Fruit fly (Drosophila melanogaster) whole organism, embryonic: ENCODE results near the gene CG17321.

Experiments
- Bteb2 ChIP-seq: fragments of 200-800 bp; sonication (Bioruptor generic); optimal IDR thresholded peaks from 2 replicates; lab custom pipeline; 2016; ENCODE audit warnings: missing biosample characterization, missing genetic modification characterization
- CG10267 ChIP-seq: fragments of 200-800 bp; sonication (Bioruptor generic); optimal IDR thresholded peaks from 2 replicates; lab custom pipeline; 2018; ENCODE audit warnings: missing biosample characterization, mild to moderate bottlenecking, missing genetic modification characterization, moderate library complexity
- CG10462 ChIP-seq: fragments of 200-800 bp; sonication (Bioruptor generic); optimal IDR thresholded peaks from 2 replicates; lab custom pipeline; 2016; ENCODE audit warnings: missing biosample characterization, missing genetic modification characterization
- CG10959 ChIP-seq: fragments of 200-800 bp; sonication (Bioruptor generic); IDR thresholded peaks from 2 replicates; pipeline ENCODE4 v1.3.6; 2022; ENCODE audit warnings: missing biosample characterization, missing genetic modification characterization
- CG12744 ChIP-seq: fragments of 200-800 bp; sonication (Bioruptor generic); optimal IDR thresholded peaks from 2 replicates; lab custom pipeline; 2016; ENCODE audit warnings: missing biosample characterization, missing genetic modification characterization
- CG13424 ChIP-seq: fragments of 200-800 bp; sonication (Bioruptor generic); optimal IDR thresholded peaks from 2 replicates; lab custom pipeline; 2019; ENCODE audit warnings: missing biosample characterization, mild to moderate bottlenecking, missing genetic modification characterization, moderate library complexity
- CG15073 ChIP-seq: fragments of 200-800 bp; sonication (Bioruptor generic); optimal IDR thresholded peaks from 2 replicates; lab custom pipeline; 2016; ENCODE audit warnings: missing biosample characterization, missing genetic modification characterization
- CG15269 ChIP-seq: fragments of 200-800 bp; sonication (Bioruptor generic); optimal IDR thresholded peaks from 2 replicates; lab custom pipeline; 2018; ENCODE audit warnings: missing biosample characterization, mild to moderate bottlenecking, missing genetic modification characterization, moderate library complexity
- CG1529 ChIP-seq: fragments of 200-800 bp; sonication (Bioruptor generic); optimal IDR thresholded peaks from 3 replicates; lab custom pipeline; 2018; ENCODE audit warnings: missing biosample characterization, missing genetic modification characterization
- CG17829 ChIP-seq: fragments of 200-800 bp; optimal IDR thresholded peaks from 2 replicates; lab custom pipeline; 2019; ENCODE audit warnings: missing biosample characterization, mild to moderate bottlenecking, missing genetic modification characterization, moderate library complexity
- CG31224 ChIP-seq: fragments of 200-800 bp; sonication (Bioruptor generic); IDR thresholded peaks from 2 replicates; pipeline ENCODE4 v1.3.6; 2022; ENCODE audit warnings: missing biosample characterization, missing genetic modification characterization
- CG3407 ChIP-seq: fragments of 200-800 bp; sonication (Bioruptor generic); optimal IDR thresholded peaks from 2 replicates; lab custom pipeline; 2018; ENCODE audit warnings: missing biosample characterization, mild to moderate bottlenecking, missing genetic modification characterization
- CG3838 ChIP-seq: fragments of 200-800 bp; sonication (Bioruptor generic); optimal IDR thresholded peaks from 3 replicates; lab custom pipeline; 2016; ENCODE audit warnings: missing biosample characterization, missing genetic modification characterization
- CG5180 ChIP-seq: fragments of 200-800 bp; sonication (Bioruptor generic); optimal IDR thresholded peaks from 3 replicates; lab custom pipeline; 2017; ENCODE audit warnings: missing biosample characterization, missing genetic modification characterization, mild to moderate bottlenecking, moderate library complexity, missing genetic modification reagents
- CG5245 ChIP-seq: fragments of 200-800 bp; sonication (Bioruptor generic); optimal IDR thresholded peaks from 3 replicates; lab custom pipeline; 2016; ENCODE audit warnings: missing biosample characterization, missing genetic modification characterization
- CG6254 ChIP-seq: fragments of 200-800 bp; sonication (Bioruptor generic); optimal IDR thresholded peaks from 3 replicates; lab custom pipeline; 2017; ENCODE audit warnings: mild to moderate bottlenecking, missing biosample characterization, missing genetic modification reagents, missing genetic modification characterization
- CG6272 ChIP-seq: fragments of 200-800 bp; sonication (Bioruptor generic); IDR thresholded peaks from 2 replicates; pipeline ENCODE4 v1.3.6; 2022; ENCODE audit warnings: missing biosample characterization, missing genetic modification characterization
- CG6683 ChIP-seq: fragments of 200-800 bp; sonication (Bioruptor generic); optimal IDR thresholded peaks from 2 replicates; lab custom pipeline; 2017; ENCODE audit warnings: missing biosample characterization, mild to moderate bottlenecking, missing genetic modification characterization, missing genetic modification reagents
- CG6791 ChIP-seq: fragments of 200-800 bp; sonication (Bioruptor generic); IDR thresholded peaks from 3 replicates; pipeline ENCODE4 v1.3.6; 2022; ENCODE audit warnings: missing biosample characterization, missing genetic modification characterization; ENCODE audit not compliant: partially characterized antibody
- CG9437 ChIP-seq: fragments of 200-800 bp; sonication (Bioruptor generic); optimal IDR thresholded peaks from 2 replicates; lab custom pipeline; 2018; ENCODE audit warnings: missing biosample characterization, mild to moderate bottlenecking, missing genetic modification characterization
- Deaf1 ChIP-seq: fragments of 200-800 bp; optimal IDR thresholded peaks from 3 replicates; lab custom pipeline; 2019; ENCODE audit warnings: missing biosample characterization, mild to moderate bottlenecking, missing genetic modification characterization, moderate library complexity
- Dref ChIP-seq: fragments of 200-800 bp; sonication (Bioruptor generic); IDR thresholded peaks from 2 replicates; pipeline ENCODE4 v1.3.6; 2022; ENCODE audit warnings: missing biosample characterization, missing genetic modification characterization
- Ets65A ChIP-seq: fragments of 200-800 bp; sonication (Bioruptor generic); peaks from one replicate; lab custom pipeline; 2016; ENCODE audit warnings: missing biosample characterization, missing genetic modification characterization
- H15 ChIP-seq: fragments of 200-800 bp; sonication (Bioruptor generic); IDR thresholded peaks from 3 replicates; pipeline ENCODE4 v1.3.6; 2022; ENCODE audit warnings: missing biosample characterization, missing genetic modification characterization
- Hey ChIP-seq: fragments of 200-800 bp; sonication (Bioruptor generic); optimal IDR thresholded peaks from 3 replicates; lab custom pipeline; 2018; ENCODE audit warnings: missing biosample characterization, mild to moderate bottlenecking, missing genetic modification characterization
- Hr3 ChIP-seq: fragments of 200-800 bp; sonication (Bioruptor generic); optimal IDR thresholded peaks from 3 replicates; lab custom pipeline; 2016; ENCODE audit warnings: missing biosample characterization, missing genetic modification characterization
- MBD-R2 ChIP-seq: fragments of 200-800 bp; sonication (Bioruptor generic); IDR thresholded peaks from 2 replicates; pipeline ENCODE4 v1.3.6; 2022; ENCODE audit warnings: missing biosample characterization, missing genetic modification characterization
- Med ChIP-seq: fragments of 200-800 bp; sonication (Bioruptor generic); peaks from one replicate; lab custom pipeline; 2016; ENCODE audit warnings: missing biosample characterization, missing genetic modification characterization, mild to moderate bottlenecking, inconsistent platforms, moderate library complexity
- Rx ChIP-seq: fragments of 200-800 bp; sonication (Bioruptor generic); IDR thresholded peaks from 2 replicates; pipeline ENCODE4 v1.3.6; 2022; ENCODE audit warnings: missing biosample characterization, missing genetic modification characterization
- abd-A ChIP-seq: fragments of 200-800 bp; sonication (Bioruptor generic); optimal IDR thresholded peaks from 3 replicates; lab custom pipeline; 2019; ENCODE audit warnings: missing biosample characterization, mild to moderate bottlenecking, missing genetic modification characterization, moderate library complexity
- ato ChIP-seq: fragments of 200-800 bp; sonication (Bioruptor generic); IDR thresholded peaks from 2 replicates; pipeline ENCODE4 v1.3.6; 2022; ENCODE audit warnings: missing biosample characterization, missing genetic modification characterization; ENCODE audit not compliant: partially characterized antibody
- ci ChIP-seq: fragments of 200-800 bp; sonication (Bioruptor generic); IDR thresholded peaks from 3 replicates; pipeline ENCODE4 v1.3.6; 2022; ENCODE audit warnings: missing biosample characterization, missing genetic modification characterization
- danr ChIP-seq: fragments of 200-800 bp; sonication (Bioruptor generic); IDR thresholded peaks from 2 replicates; pipeline ENCODE4 v1.3.6; 2022; ENCODE audit warnings: missing biosample characterization, missing genetic modification characterization
- emc ChIP-seq: fragments of 200-800 bp; sonication (Bioruptor generic); optimal IDR thresholded peaks from 2 replicates; lab custom pipeline; 2016; ENCODE audit warnings: missing biosample characterization, missing genetic modification characterization
- ewg ChIP-seq: fragments of 200-800 bp; sonication (Bioruptor generic); optimal IDR thresholded peaks from 3 replicates; lab custom pipeline; 2017; ENCODE audit warnings: mild to moderate bottlenecking, missing biosample characterization, missing genetic modification reagents, missing genetic modification characterization
- fru ChIP-seq: fragments of >200 bp; optimal IDR thresholded peaks from 2 replicates; lab custom pipeline; 2017
- gem ChIP-seq: fragments of 200-800 bp; sonication (Bioruptor generic); optimal IDR thresholded peaks from 2 replicates; lab custom pipeline; 2019; ENCODE audit warnings: missing biosample characterization, mild to moderate bottlenecking, missing genetic modification characterization, moderate library complexity
- grau ChIP-seq: fragments of 200-800 bp; optimal IDR thresholded peaks from 3 replicates; lab custom pipeline; 2019; ENCODE audit warnings: missing biosample characterization, mild to moderate bottlenecking, missing genetic modification characterization, moderate library complexity
- ham ChIP-seq: fragments of 200-800 bp; sonication (Bioruptor generic); IDR thresholded peaks from 2 replicates; pipeline ENCODE4 v1.3.6; 2022; ENCODE audit warnings: missing biosample characterization, missing genetic modification characterization
- jigr1 ChIP-seq: fragments of 200-800 bp; sonication (Bioruptor generic); IDR thresholded peaks from 3 replicates; pipeline ENCODE4 v1.3.6; 2022; ENCODE audit warnings: missing biosample characterization, missing genetic modification characterization
- lab ChIP-seq: fragments of 200-800 bp; sonication (Bioruptor generic); optimal IDR thresholded peaks from 3 replicates; lab custom pipeline; 2017; ENCODE audit warnings: missing biosample characterization, missing genetic modification characterization, mild to moderate bottlenecking, moderate library complexity, missing genetic modification reagents
- nom ChIP-seq: fragments of 200-800 bp; sonication (Bioruptor generic); optimal IDR thresholded peaks from 2 replicates; lab custom pipeline; 2017; ENCODE audit warnings: missing biosample characterization, missing genetic modification characterization, mild to moderate bottlenecking, moderate library complexity, missing genetic modification reagents
- oc ChIP-seq: fragments of 200-800 bp; sonication (Bioruptor generic); optimal IDR thresholded peaks from 2 replicates; lab custom pipeline; 2018; ENCODE audit warnings: missing biosample characterization, mild to moderate bottlenecking, missing genetic modification characterization, moderate library complexity
- onecut ChIP-seq: fragments of 200-800 bp; sonication (Bioruptor generic); IDR thresholded peaks from 2 replicates; pipeline ENCODE4 v1.3.6; 2022; ENCODE audit warnings: missing biosample characterization, missing genetic modification characterization
- pb ChIP-seq: fragments of 200-800 bp; sonication (Bioruptor generic); optimal IDR thresholded peaks from 3 replicates; lab custom pipeline; 2016; ENCODE audit warnings: missing biosample characterization, missing genetic modification characterization
- row ChIP-seq: fragments of 200-800 bp; sonication (Bioruptor generic); IDR thresholded peaks from 3 replicates; pipeline ENCODE4 v1.3.6; 2022; ENCODE audit warnings: missing biosample characterization, missing genetic modification characterization
- stwl ChIP-seq: fragments of 200-800 bp; sonication (Bioruptor generic); optimal IDR thresholded peaks from 3 replicates; lab custom pipeline; 2018; ENCODE audit warnings: missing biosample characterization, mild to moderate bottlenecking, missing genetic modification characterization, moderate library complexity
- tap ChIP-seq: fragments of 200-800 bp; optimal IDR thresholded peaks from 3 replicates; lab custom pipeline; 2019; ENCODE audit warnings: missing biosample characterization, mild to moderate bottlenecking, missing genetic modification characterization, moderate library complexity
- trh ChIP-seq: fragments of 200-800 bp; sonication (Bioruptor generic); optimal IDR thresholded peaks from 2 replicates; lab custom pipeline; 2016; ENCODE audit warnings: missing biosample characterization, missing genetic modification characterization
- tx ChIP-seq: fragments of 200-800 bp; sonication (Bioruptor generic); optimal IDR thresholded peaks from 2 replicates; lab custom pipeline; 2016; ENCODE audit warnings: missing biosample characterization, missing genetic modification characterization
- wek ChIP-seq: fragments of 200-800 bp; sonication (Bioruptor generic); optimal IDR thresholded peaks from 3 replicates; lab custom pipeline; 2018; ENCODE audit warnings: missing biosample characterization, mild to moderate bottlenecking, missing genetic modification characterization, moderate library complexity
- zen ChIP-seq: fragments of 200-800 bp; sonication (Bioruptor generic); optimal IDR thresholded peaks from 3 replicates; lab custom pipeline; 2018; ENCODE audit warnings: missing biosample characterization, mild to moderate bottlenecking, missing genetic modification characterization, moderate library complexity

The CG17321 gene

DNA sequence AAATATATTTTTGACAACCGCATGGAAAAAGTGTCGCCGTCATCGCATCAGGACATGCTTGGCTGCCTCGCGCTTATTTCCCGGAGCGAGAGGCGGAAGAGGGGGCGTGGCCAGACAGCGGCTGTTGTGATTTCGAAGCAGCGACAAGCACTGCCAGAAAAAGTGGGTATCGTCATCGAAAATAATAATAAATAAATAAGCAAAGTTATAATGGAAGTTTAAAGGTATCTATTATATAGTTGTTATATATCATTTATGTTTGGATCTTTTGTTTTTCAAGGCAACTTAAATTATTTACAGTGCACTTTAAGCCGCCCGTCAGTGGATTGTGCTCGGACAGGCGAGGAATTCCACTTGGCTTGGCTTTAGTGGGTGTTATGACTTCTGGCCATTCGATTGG, 44.3 kb downstream of the CG17321 start (continued):
- peak; percentile 57 for TF ChIP-seq gem (tag; lab: Kevin White, UChicago)
- TF ChIP-seq CG15269 (tag; lab: Kevin White, UChicago) = no peak
- TF ChIP-seq onecut (GFP tag; lab: Robert Waterston, UW) = no peak
- no peak for TF ChIP-seq Hr3 (GFP tag; lab: Kevin White, UChicago)
- TF ChIP-seq CG9437 (GFP tag; lab: Kevin White, UChicago) = no peak
- no peak for TF ChIP-seq CG3838
- TF ChIP-seq CG6254 (GFP tag; lab: Kevin White, UChicago) = no peak
- peak; percentile 13 for TF ChIP-seq tap (tag; lab: Kevin White, UChicago)
- TF ChIP-seq H15 (GFP tag; lab: Robert Waterston, UW) = 0 out of 3 replicates have a peak, but pooled peaks have one; percentile 15
- TF ChIP-seq grau (tag; lab: Kevin White, UChicago) = peak; percentile 10
- TF ChIP-seq trh (GFP tag; lab: Kevin White, UChicago) = no peak
- TF ChIP-seq pb = no peak
- no peak for TF ChIP-seq Deaf1 (tag; lab: Kevin White, UChicago)
- TF ChIP-seq CG15073 (GFP tag; lab: Kevin White, UChicago) = no peak
- TF ChIP-seq oc = no peak
- TF ChIP-seq MBD-R2 (GFP tag; lab: Robert Waterston, UW) = no peak
- TF ChIP-seq CG6683 (GFP tag; lab: Kevin White, UChicago) = no peak
- no peak for TF ChIP-seq danr (GFP tag; lab: Robert Waterston, UW)
- no peak for TF ChIP-seq zen
- TF ChIP-seq jigr1 (GFP tag; lab: Robert Waterston, UW) = no peak
- TF ChIP-seq CG1529 (GFP tag; lab: Kevin White, UChicago) = no peak
- no peak for TF ChIP-seq nom (GFP tag; lab: Kevin White, UChicago)
- no peak for TF ChIP-seq emc (GFP tag; lab: Kevin White, UChicago)
- TF ChIP-seq CG5180 (GFP tag; lab: Kevin White, UChicago) = no peak
- peak; percentile 13 for TF ChIP-seq lab (GFP tag; lab: Kevin White, UChicago)
- TF ChIP-seq CG5245 (GFP tag; lab: Kevin White, UChicago) = peak; percentile 1
- TF ChIP-seq CG31224 (GFP tag; lab: Robert Waterston, UW) = no peak
- no peak for TF ChIP-seq tx (GFP tag; lab: Kevin White, UChicago)
- no peak for TF ChIP-seq CG10959
- TF ChIP-seq CG6791 (GFP tag; lab: Robert Waterston, UW) = no peak
- TF ChIP-seq ato (GFP tag; lab: Robert Waterston, UW) = no peak
- peak; percentile 35 for TF ChIP-seq CG13424
- no peak for TF ChIP-seq ewg (GFP tag; lab: Kevin White, UChicago)
- no peak for TF ChIP-seq Hey (tag; lab: Kevin White, UChicago)
- TF ChIP-seq Ets65A (GFP tag; lab: Kevin White, UChicago) = no peak
- TF ChIP-seq fru (lab: Kevin White, UChicago) = no peak
- 0 out of 3 replicates have a peak, but pooled peaks have one; percentile 33 for TF ChIP-seq ci (GFP tag; lab: Robert Waterston, UW)
- peak; percentile 11 for TF ChIP-seq CG3407
- TF ChIP-seq abd-A (tag; lab: Kevin White, UChicago) = no peak
- peak; percentile 15 for TF ChIP-seq CG10267
- TF ChIP-seq stwl (tag; lab: Kevin White, UChicago) = no peak
- no peak for TF ChIP-seq CG10462 (GFP tag; lab: Kevin White, UChicago)
- TF ChIP-seq CG12744 = no peak
- no peak for TF ChIP-seq Dref (GFP tag; lab: Robert Waterston, UW)
- TF ChIP-seq row = peak; percentile 38
- peak; percentile 33 for TF ChIP-seq Med (GFP tag; lab: Kevin White, UChicago)
- peak; percentile 5 for TF ChIP-seq CG17829 (tag; lab: Kevin White, UChicago)
- no peak for TF ChIP-seq Bteb2 (GFP tag; lab: Kevin White, UChicago)
- no peak for TF ChIP-seq CG6272
- TF ChIP-seq ham (GFP tag; lab: Robert Waterston, UW) = no peak
- TF ChIP-seq Rx = no peak
- no peak for TF ChIP-seq wek (GFP tag; lab: Kevin White, UChicago)
